Worm (Caenorhabditis elegans): ENCODE measurements around the gene C01G6.4.

ce11 chrII:9268983-9269382 is 3.9 kb downstream of the C01G6.4 start:
- TF ChIP-seq T22C8.4 (GFP tag; IDR thresholded peaks at IDR 0.05) (no peak), ztf-29 (GFP tag; IDR thresholded peaks at IDR 0.05) (no peak)
